Worm (Caenorhabditis elegans) whole organism, L4 larva: ENCODE measurements around the gene C24H12.4.

Experiments
- F10B5.3 ChIP-seq: sonication (generic microtip); optimal IDR thresholded peaks from 2 replicates; lab custom pipeline; 2016; ENCODE audit warnings: mild to moderate bottlenecking, missing genetic modification characterization, missing compliant biosample characterization
- ceh-82 ChIP-seq: sonication (generic microtip); optimal IDR thresholded peaks from 2 replicates; lab custom pipeline; 2017; ENCODE audit warnings: missing biosample characterization, missing genetic modification characterization
- dmd-8 ChIP-seq: fragments of 200-800 bp; sonication (Bioruptor generic); IDR thresholded peaks from 2 replicates; pipeline ENCODE4 v1.3.6; 2022; ENCODE audit warnings: missing genetic modification characterization, missing compliant biosample characterization
- dpl-1 ChIP-seq: fragments of 150-350 bp; optimal IDR thresholded peaks from 2 replicates; lab custom pipeline; 2014; ENCODE audit warnings: missing biosample characterization, missing genetic modification reagents, missing genetic modification characterization
- fos-1 ChIP-seq: fragments of 150-350 bp; optimal IDR thresholded peaks from 2 replicates; lab custom pipeline; 2014; ENCODE audit warnings: missing biosample characterization, missing genetic modification characterization
- lin-38 ChIP-seq: fragments of 200-800 bp; sonication (Bioruptor generic); IDR thresholded peaks from 2 replicates; pipeline ENCODE4 v1.3.6; 2022; ENCODE audit warnings: missing genetic modification reagents, missing genetic modification characterization, missing compliant biosample characterization
- lin-39 ChIP-seq: fragments of 150-350 bp; optimal IDR thresholded peaks from 2 replicates; lab custom pipeline; 2014; ENCODE audit warnings: missing biosample characterization, missing genetic modification reagents, missing genetic modification characterization
- lsy-2 ChIP-seq, 2 experiments: fragments of 150-350 bp in 1 of 2; sonication (generic microtip) in 1 of 2; optimal IDR thresholded peaks; 2 replicates each; lab custom pipeline; 2014 to 2017; ENCODE audit warnings: missing biosample characterization in 2 of 2, missing genetic modification characterization in 2 of 2
- mxl-3 ChIP-seq: fragments of 200-800 bp; sonication (Bioruptor generic); optimal IDR thresholded peaks from 2 replicates; lab custom pipeline; 2018; ENCODE audit warnings: mild to moderate bottlenecking, missing genetic modification characterization, missing compliant biosample characterization
- tag-97 ChIP-seq: fragments of 200-800 bp; sonication (Bioruptor generic); IDR thresholded peaks from 2 replicates; pipeline ENCODE4 v1.3.6; 2022; ENCODE audit warnings: missing genetic modification characterization, missing compliant biosample characterization

DNA sequence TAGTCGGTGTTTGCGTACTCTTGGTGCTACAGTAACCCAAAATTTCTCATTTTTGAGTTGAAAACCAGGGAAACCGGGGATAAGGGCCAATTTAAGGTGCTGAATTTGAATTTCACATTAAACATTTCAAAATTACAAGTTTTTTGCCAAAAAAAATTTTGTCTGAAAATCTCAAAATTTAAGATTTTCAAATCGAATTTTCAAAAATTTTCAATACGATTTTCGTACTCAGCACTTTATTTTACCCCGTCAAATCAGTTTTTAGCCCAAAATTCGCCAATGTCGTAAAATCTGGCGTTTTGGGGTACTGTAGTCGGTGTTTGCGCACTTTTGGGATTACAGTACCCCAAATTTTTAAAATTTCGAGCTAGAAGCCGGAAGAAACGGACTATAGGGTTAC is 49.8 kb downstream of the C24H12.4 start, which contains the start of gene W10D9.3:
- no peak for TF ChIP-seq lin-39
- TF ChIP-seq ceh-82 (tag; lab: Kevin White, UChicago) = no peak
- no peak for TF ChIP-seq dmd-8 (GFP tag; lab: Robert Waterston, UW)
- TF ChIP-seq dpl-1 (GFP tag; lab: Kevin White, UChicago) = no peak
- TF ChIP-seq fos-1 (tag; lab: Kevin White, UChicago) = no peak
- TF ChIP-seq lin-38 = no peak
- TF ChIP-seq lsy-2 (tag; optimal IDR thresholded peaks at IDR 0.05; lab: Kevin White, UChicago) = no peak
- TF ChIP-seq mxl-3 (GFP tag; lab: Kevin White, UChicago) = no peak
- no peak for TF ChIP-seq F10B5.3
- TF ChIP-seq tag-97 (GFP tag; lab: Robert Waterston, UW) = no peak
